Worm (Caenorhabditis elegans) whole organism, L4 larva: ENCODE results near the gene Y37B11A.3.

Source experiments
- D1046.2 ChIP-seq: fragments of 200-800 bp; sonication (Bioruptor generic); IDR thresholded peaks from 2 replicates; pipeline ENCODE4 v1.3.6; 2022; ENCODE audit warnings: missing genetic modification characterization, missing compliant biosample characterization
- F44E2.7 ChIP-seq: fragments of 200-800 bp; sonication (Bioruptor generic); IDR thresholded peaks from 2 replicates; pipeline ENCODE4 v2.1.2; 2022; ENCODE audit warnings: missing genetic modification characterization, missing compliant biosample characterization
- F49E8.2 ChIP-seq: sonication (generic microtip); optimal IDR thresholded peaks from 2 replicates; lab custom pipeline; 2016; ENCODE audit warnings: missing compliant biosample characterization, mild to moderate bottlenecking, missing genetic modification characterization, borderline replicate concordance
- Y48G9A.11 ChIP-seq: fragments of 200-800 bp; sonication (Bioruptor generic); IDR thresholded peaks from 2 replicates; pipeline ENCODE4 v1.3.6; 2022; ENCODE audit warnings: missing genetic modification reagents, missing genetic modification characterization, missing compliant biosample characterization
- ZK337.2 ChIP-seq: fragments of 200-800 bp; sonication (Bioruptor generic); IDR thresholded peaks from 2 replicates; pipeline ENCODE4 v1.3.6; 2022; ENCODE audit warnings: missing genetic modification reagents, missing genetic modification characterization, missing compliant biosample characterization
- aha-1 ChIP-seq: fragments of 150-350 bp; peaks from one replicate; lab custom pipeline; 2014; ENCODE audit warnings: missing biosample characterization, missing genetic modification characterization
- arid-1 ChIP-seq: fragments of 200-800 bp; sonication (Bioruptor generic); conservative IDR thresholded peaks from 2 replicates; pipeline ENCODE4 v1.3.6; 2022; ENCODE audit warnings: missing genetic modification reagents, missing genetic modification characterization, missing compliant biosample characterization
- ceh-20 ChIP-seq: fragments of 200-800 bp; sonication (Bioruptor generic); IDR thresholded peaks from 2 replicates; pipeline ENCODE4 v1.3.6; 2022; ENCODE audit warnings: missing genetic modification reagents, missing genetic modification characterization, missing compliant biosample characterization
- ceh-32 ChIP-seq: sonication (generic microtip); optimal IDR thresholded peaks from 2 replicates; lab custom pipeline; 2016; ENCODE audit warnings: mild to moderate bottlenecking, missing genetic modification characterization, missing compliant biosample characterization; ENCODE audit not compliant: poor library complexity
- ceh-82 ChIP-seq: sonication (generic microtip); optimal IDR thresholded peaks from 2 replicates; lab custom pipeline; 2017; ENCODE audit warnings: missing biosample characterization, missing genetic modification characterization
- ces-1 ChIP-seq: fragments of 150-350 bp; sonication (generic microtip); optimal IDR thresholded peaks from 4 replicates; lab custom pipeline; 2014; ENCODE audit warnings: missing biosample characterization, missing genetic modification reagents, missing genetic modification characterization
- cey-2 ChIP-seq: sonication (generic microtip); optimal IDR thresholded peaks from 3 replicates; lab custom pipeline; 2017; ENCODE audit warnings: missing genetic modification characterization, mild to moderate bottlenecking, missing compliant biosample characterization, antibody characterized with exemption, borderline replicate concordance; ENCODE audit not compliant: insufficient read depth
- ctbp-1 ChIP-seq: fragments of 200-800 bp; sonication (Bioruptor generic); IDR thresholded peaks from 2 replicates; pipeline ENCODE4 v1.3.6; 2022; ENCODE audit warnings: missing genetic modification reagents, missing genetic modification characterization, missing compliant biosample characterization
- daf-19 ChIP-seq: fragments of 200-800 bp; sonication (Bioruptor generic); conservative IDR thresholded peaks from 2 replicates; pipeline ENCODE4 v1.3.6; 2022; ENCODE audit warnings: missing genetic modification characterization, missing compliant biosample characterization
- daf-8 ChIP-seq: fragments of 200-800 bp; sonication (Bioruptor generic); IDR thresholded peaks from 2 replicates; pipeline ENCODE4 v1.3.6; 2022; ENCODE audit warnings: missing genetic modification characterization, missing compliant biosample characterization
- dmd-6 ChIP-seq: fragments of 200-800 bp; sonication (Bioruptor generic); IDR thresholded peaks from 2 replicates; pipeline ENCODE4 v1.3.6; 2022; ENCODE audit warnings: missing genetic modification reagents, missing genetic modification characterization, missing compliant biosample characterization
- dmd-9 ChIP-seq: fragments of 200-800 bp; sonication (Bioruptor generic); IDR thresholded peaks from 2 replicates; pipeline ENCODE4 v1.3.6; 2022; ENCODE audit warnings: missing genetic modification reagents, missing genetic modification characterization, missing compliant biosample characterization
- egl-27 ChIP-seq: sonication (generic microtip); optimal IDR thresholded peaks from 3 replicates; lab custom pipeline; 2017; ENCODE audit warnings: missing biosample characterization, missing genetic modification reagents, missing genetic modification characterization
- fkh-10 ChIP-seq: fragments of 150-350 bp; optimal IDR thresholded peaks from 2 replicates; lab custom pipeline; 2014; ENCODE audit warnings: missing biosample characterization, missing genetic modification reagents, missing genetic modification characterization
- hif-1 ChIP-seq, 2 experiments: sonication (generic microtip); optimal IDR thresholded peaks; 2 replicates each; lab custom pipeline; 2016 to 2017; ENCODE audit warnings: missing compliant biosample characterization in 2 of 2, missing genetic modification characterization in 2 of 2, missing genetic modification reagents in 2 of 2, missing genotype in 2 of 2, mild to moderate bottlenecking in 1 of 2
- hlh-11 ChIP-seq: fragments of 200-800 bp; sonication (Bioruptor generic); optimal IDR thresholded peaks from 2 replicates; lab custom pipeline; 2018; ENCODE audit warnings: mild to moderate bottlenecking, missing genetic modification characterization, missing compliant biosample characterization
- hlh-30 ChIP-seq: sonication (generic microtip); optimal IDR thresholded peaks from 2 replicates; lab custom pipeline; 2017; ENCODE audit warnings: antibody characterized with exemption, mild to moderate bottlenecking, missing genetic modification characterization, missing compliant biosample characterization; ENCODE audit not compliant: insufficient read depth
- hmg-1.1 ChIP-seq: fragments of 200-800 bp; sonication (Bioruptor generic); IDR thresholded peaks from 2 replicates; pipeline ENCODE4 v1.3.6; 2022; ENCODE audit warnings: missing genetic modification reagents, missing genetic modification characterization, missing compliant biosample characterization
- lin-38 ChIP-seq: fragments of 200-800 bp; sonication (Bioruptor generic); IDR thresholded peaks from 2 replicates; pipeline ENCODE4 v1.3.6; 2022; ENCODE audit warnings: missing genetic modification reagents, missing genetic modification characterization, missing compliant biosample characterization
- lin-39 ChIP-seq: fragments of 150-350 bp; optimal IDR thresholded peaks from 2 replicates; lab custom pipeline; 2014; ENCODE audit warnings: missing biosample characterization, missing genetic modification reagents, missing genetic modification characterization
- lsy-2 ChIP-seq, 2 experiments: fragments of 150-350 bp in 1 of 2; sonication (generic microtip) in 1 of 2; optimal IDR thresholded peaks; 2 replicates each; lab custom pipeline; 2014 to 2017; ENCODE audit warnings: missing biosample characterization in 2 of 2, missing genetic modification characterization in 2 of 2
- madf-5 ChIP-seq, 2 experiments: fragments of 200-800 bp; sonication (Bioruptor generic); IDR thresholded peaks; 2 replicates each; pipeline ENCODE4 v1.3.6; 2022; ENCODE audit warnings: missing compliant biosample characterization in 2 of 2, missing genetic modification characterization in 2 of 2
- mdt-29 ChIP-seq: fragments of 200-800 bp; sonication (Bioruptor generic); IDR thresholded peaks from 2 replicates; pipeline ENCODE4 v1.3.6; 2022; ENCODE audit warnings: missing genetic modification reagents, missing genetic modification characterization, missing compliant biosample characterization
- mep-1 ChIP-seq: fragments of 150-350 bp; sonication (generic microtip); optimal IDR thresholded peaks from 3 replicates; lab custom pipeline; 2014; ENCODE audit warnings: missing biosample characterization, missing genetic modification characterization
- mxl-2 ChIP-seq: fragments of 200-800 bp; sonication (Bioruptor generic); conservative IDR thresholded peaks from 2 replicates; pipeline ENCODE4 v1.3.6; 2022; ENCODE audit warnings: missing genetic modification reagents, missing genetic modification characterization, missing compliant biosample characterization
- mxl-3 ChIP-seq: fragments of 200-800 bp; sonication (Bioruptor generic); optimal IDR thresholded peaks from 2 replicates; lab custom pipeline; 2018; ENCODE audit warnings: mild to moderate bottlenecking, missing genetic modification characterization, missing compliant biosample characterization
- nhr-237 ChIP-seq: sonication (generic microtip); optimal IDR thresholded peaks from 2 replicates; lab custom pipeline; 2017; ENCODE audit warnings: missing biosample characterization, missing genetic modification characterization
- nhr-76 ChIP-seq: fragments of 150-350 bp; optimal IDR thresholded peaks from 2 replicates; lab custom pipeline; 2014; ENCODE audit warnings: missing biosample characterization, missing genetic modification characterization
- pha-4 ChIP-seq, 2 experiments: fragments of 150-350 bp in 1 of 2; fragments of 200-800 bp in 1 of 2; sonication (Bioruptor generic) in 1 of 2; IDR thresholded peaks in 1 of 2; optimal IDR thresholded peaks in 1 of 2; 2 replicates each; pipeline versions ENCODE4 v1.3.6 to Lab custom; 2014 to 2022; ENCODE audit warnings: missing genetic modification characterization in 2 of 2, missing genetic modification reagents in 2 of 2, missing biosample characterization in 1 of 2, missing compliant biosample characterization in 1 of 2
- pqm-1 ChIP-seq: sonication (generic microtip); optimal IDR thresholded peaks from 2 replicates; lab custom pipeline; 2017; ENCODE audit warnings: missing biosample characterization, missing genetic modification characterization
- rbr-2 ChIP-seq: sonication (generic microtip); optimal IDR thresholded peaks from 2 replicates; lab custom pipeline; 2016; ENCODE audit warnings: missing genotype, missing genetic modification characterization, missing compliant biosample characterization
- sdz-12 ChIP-seq: fragments of 200-800 bp; sonication (Bioruptor generic); optimal IDR thresholded peaks from 2 replicates; lab custom pipeline; 2018; ENCODE audit warnings: mild to moderate bottlenecking, missing genetic modification characterization, missing compliant biosample characterization
- set-16 ChIP-seq: fragments of 200-800 bp; sonication (Bioruptor generic); IDR thresholded peaks from 2 replicates; pipeline ENCODE4 v1.3.6; 2022; ENCODE audit warnings: missing genetic modification reagents, missing genetic modification characterization, missing compliant biosample characterization
- snpc-1.2 ChIP-seq: fragments of 200-800 bp; sonication (Bioruptor generic); IDR thresholded peaks from 2 replicates; pipeline ENCODE4 v1.3.6; 2022; ENCODE audit warnings: missing genetic modification reagents, missing genetic modification characterization, missing compliant biosample characterization
- spr-1 ChIP-seq: sonication (generic microtip); optimal IDR thresholded peaks from 2 replicates; lab custom pipeline; 2016; ENCODE audit warnings: mild to moderate bottlenecking, missing genetic modification characterization, missing compliant biosample characterization
- tra-1 ChIP-seq: fragments of 200-800 bp; sonication (Bioruptor generic); IDR thresholded peaks from 2 replicates; pipeline ENCODE4 v1.3.6; 2022; ENCODE audit warnings: missing genetic modification reagents, missing genetic modification characterization, missing compliant biosample characterization
- unc-62 ChIP-seq, 3 experiments: fragments of 150-350 bp in 1 of 3; sonication (generic microtip); optimal IDR thresholded peaks in 2 of 3; peaks in 1 of 3; 1 replicate in 1 of 3; 2 replicates in 2 of 3; lab custom pipeline; 2014 to 2017; ENCODE audit warnings: missing biosample characterization in 3 of 3, missing genetic modification characterization in 3 of 3, missing genetic modification reagents in 3 of 3, missing genotype in 1 of 3
- vab-7 ChIP-seq: fragments of 200-800 bp; sonication (Bioruptor generic); IDR thresholded peaks from 2 replicates; pipeline ENCODE4 v1.3.6; 2022; ENCODE audit warnings: missing genetic modification reagents, missing genetic modification characterization, missing compliant biosample characterization
- zfp-2 ChIP-seq: sonication (generic microtip); optimal IDR thresholded peaks from 2 replicates; lab custom pipeline; 2016; ENCODE audit warnings: mild to moderate bottlenecking, missing genetic modification characterization, missing compliant biosample characterization

Gene Y37B11A.3

ce11 chrIII:5757492-5758045, 27.6 kb downstream of the Y37B11A.3 start:
- peak; percentile 12 for TF ChIP-seq mep-1 (tag; lab: Kevin White, UChicago)
- no peak for TF ChIP-seq cey-2 (tag; lab: Kevin White, UChicago)
- 0 out of 2 replicates have a peak, but pooled peaks have one; percentile 10 for TF ChIP-seq snpc-1.2 (GFP tag; lab: Robert Waterston, UW)
- peak; percentile 27 for TF ChIP-seq rbr-2 (tag; lab: Kevin White, UChicago)
- no peak for TF ChIP-seq F49E8.2 (tag; lab: Kevin White, UChicago)
- TF ChIP-seq aha-1 (tag; lab: Kevin White, UChicago): peak; percentile 94
- no peak for TF ChIP-seq D1046.2 (GFP tag; lab: Robert Waterston, UW)
- peak; percentile 6 for TF ChIP-seq ces-1 (GFP tag; lab: Kevin White, UChicago)
- TF ChIP-seq fkh-10 (GFP tag; lab: Kevin White, UChicago): no peak
- TF ChIP-seq ctbp-1 (GFP tag; lab: Robert Waterston, UW): peak; percentile 21; the same call in 1 of the 2 replicates

- TF ChIP-seq mxl-3 (GFP tag; lab: Kevin White, UChicago) (no peak), hif-1 (tag; optimal IDR thresholded peaks at IDR 0.05; lab: Kevin White, UChicago) (no peak), tra-1 (GFP tag; lab: Robert Waterston, UW) (no peak), nhr-76 (tag; lab: Kevin White, UChicago) (no peak), ceh-32 (tag; lab: Kevin White, UChicago) (no peak), lin-39 (no peak), vab-7 (GFP tag; lab: Robert Waterston, UW) (0 out of 2 replicates have a peak, but pooled peaks have one; percentile 11), set-16 (peak; percentile 90), mep-1 (tag; lab: Kevin White, UChicago) (peak; percentile 36), dmd-9 (GFP tag; lab: Robert Waterston, UW) (no peak), egl-27 (tag; lab: Kevin White, UChicago) (no peak), mxl-2 (no peak), pqm-1 (no peak), sdz-12 (GFP tag; lab: Kevin White, UChicago) (no peak), aha-1 (tag; lab: Kevin White, UChicago) (peak; percentile 32), arid-1 (GFP tag; lab: Robert Waterston, UW) (no peak), hlh-30 (tag; lab: Kevin White, UChicago) (peak; percentile 15), dmd-6 (GFP tag; lab: Robert Waterston, UW) (0 out of 2 replicates have a peak, but pooled peaks have one; percentile 7), nhr-237 (tag; lab: Kevin White, UChicago) (no peak), daf-8 (GFP tag; lab: Robert Waterston, UW) (no peak), zfp-2 (tag; lab: Kevin White, UChicago) (no peak), ZK337.2 (no peak), ctbp-1 (GFP tag; lab: Robert Waterston, UW) (peak; percentile 64; the same call in 1 of the 2 replicates), hmg-1.1 (GFP tag; lab: Robert Waterston, UW) (peak; percentile 47), pha-4 (GFP tag; IDR thresholded peaks at IDR 0.05; lab: Robert Waterston, UW) (peak; percentile 55; the same call in 1 of the 2 replicates), pha-4 (tag; optimal IDR thresholded peaks at IDR 0.05; lab: Kevin White, UChicago) (no peak), ceh-82 (tag; lab: Kevin White, UChicago) (no peak), lsy-2 (tag; optimal IDR thresholded peaks at IDR 0.05; lab: Kevin White, UChicago) (peak; percentile 31 to 33), ceh-20 (0 out of 2 replicates have a peak, but pooled peaks have one; percentile 42), Y48G9A.11 (GFP tag; lab: Robert Waterston, UW) (no peak), spr-1 (tag; lab: Kevin White, UChicago) (no peak), lin-38 (GFP tag; lab: Robert Waterston, UW) (no peak), snpc-1.2 (GFP tag; lab: Robert Waterston, UW) (no peak), F44E2.7 (no peak), hlh-11 (no peak), unc-62 (GFP tag; optimal IDR thresholded peaks at IDR 0.05 in 1 of 2; lab: Kevin White, UChicago) (peak in 1 of 2 experiments; percentile 95), unc-62 (tag; optimal IDR thresholded peaks at IDR 0.05; lab: Kevin White, UChicago) (no peak), mdt-29 (GFP tag; lab: Robert Waterston, UW) (no peak), madf-5 (GFP tag; IDR thresholded peaks at IDR 0.05; lab: Robert Waterston, UW) (no peak), daf-19 (GFP tag; lab: Robert Waterston, UW) (no peak)
Observed at ce11 chrIII:5755204-5755603, 29.9 kb downstream of the Y37B11A.3 start, which contains the start of gene ida-1. ida-1 (plus strand) TSS chrIII:5755539.
